Worm (Caenorhabditis elegans): ENCODE measurements around the gene clec-124.
"Not testable (repeated sequence)": the region's sequence is repeated elsewhere in the genome, so short reads cannot be mapped to it uniquely, and the experiment has no call there.

Gene clec-124

DNA sequence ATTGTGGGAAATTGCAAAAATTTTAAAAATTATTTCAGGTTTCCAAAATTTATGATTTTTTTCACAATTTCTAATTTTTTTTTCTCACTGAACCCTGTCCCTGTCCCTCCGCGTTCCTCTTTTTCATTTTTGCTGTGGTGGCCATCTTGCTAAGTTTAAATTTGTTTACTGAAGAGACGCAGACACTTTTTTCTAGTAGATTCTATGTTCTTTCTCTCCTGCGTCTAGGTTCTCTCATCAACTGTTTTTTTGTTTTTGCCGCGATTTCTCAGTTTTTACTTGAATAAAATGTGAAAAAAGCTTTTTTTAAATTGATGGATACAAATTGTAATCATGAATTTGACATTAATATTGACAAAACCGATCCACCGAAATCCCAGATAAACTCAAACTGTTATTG, 40.3 kb upstream of the clec-124 start, which contains the start of gene ZC239.6:
ZC239.6 (plus strand) TSS at position 381 of the 400 bp plus-strand sequence.
- TF ChIP-seq mdt-29 (GFP tag; IDR thresholded peaks at IDR 0.05) (no peak), daf-16 (GFP tag; optimal IDR thresholded peaks at IDR 0.05) (peak in 1 of 2 experiments; percentile 68), daf-16 (tag; optimal IDR thresholded peaks at IDR 0.05) (no peak), hlh-30 (tag; optimal IDR thresholded peaks at IDR 0.05; ENCODE audit: insufficient read depth) (peak; percentile 9), pha-4 (GFP tag; IDR thresholded peaks at IDR 0.05) (no peak), pha-4 (tag; optimal IDR thresholded peaks at IDR 0.05) (peak; percentile 22), lim-7 (GFP tag; IDR thresholded peaks at IDR 0.05) (no peak), hmg-1.1 (GFP tag; IDR thresholded peaks at IDR 0.05) (0 out of 2 replicates have a peak, but pooled peaks have one; percentile 22), rbr-2 (tag; optimal IDR thresholded peaks at IDR 0.05) (peak; percentile 32), hlh-11 (tag; optimal IDR thresholded peaks at IDR 0.05) (peak; percentile 35)

DNA sequence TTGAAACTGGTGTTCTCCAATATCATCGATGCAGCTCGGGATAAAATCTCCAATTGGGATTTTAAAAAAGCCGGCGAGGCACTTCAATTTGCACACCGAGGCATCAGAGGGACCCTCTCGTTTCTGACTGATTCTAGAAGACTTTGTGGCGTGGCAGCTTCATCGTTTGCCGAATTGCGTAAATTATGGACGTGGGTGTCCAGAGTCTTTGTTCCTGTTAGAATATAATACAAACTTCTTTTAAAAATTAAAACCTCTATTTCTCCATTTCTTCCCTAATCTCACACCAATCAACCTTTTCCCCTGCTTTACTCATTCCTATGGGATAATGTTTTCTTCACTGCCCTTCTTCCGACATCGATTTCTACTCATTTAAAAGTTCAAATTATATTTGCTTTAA, 39.1 kb upstream of the clec-124 start, which contains the start of gene ZC239.5:
ZC239.5 (plus strand) TSS at position 301 of the 400 bp plus-strand sequence.
- TF ChIP-seq zag-1 (tag; optimal IDR thresholded peaks at IDR 0.05) = no peak
- TF ChIP-seq nhr-76 (tag; optimal IDR thresholded peaks at IDR 0.05) = no peak
- TF ChIP-seq D1046.2 (GFP tag; IDR thresholded peaks at IDR 0.05) = 0 out of 2 replicates have a peak, but pooled peaks have one; percentile 12
- no peak for TF ChIP-seq dpl-1 (GFP tag; optimal IDR thresholded peaks at IDR 0.05)
- TF ChIP-seq mep-1 (tag; optimal IDR thresholded peaks at IDR 0.05) = no peak
- peak in 1 of 2 experiments; percentile 56 for TF ChIP-seq unc-62 (GFP tag; optimal IDR thresholded peaks at IDR 0.05 in 1 of 2)
- TF ChIP-seq unc-62 (tag; optimal IDR thresholded peaks at IDR 0.05) = no peak

DNA sequence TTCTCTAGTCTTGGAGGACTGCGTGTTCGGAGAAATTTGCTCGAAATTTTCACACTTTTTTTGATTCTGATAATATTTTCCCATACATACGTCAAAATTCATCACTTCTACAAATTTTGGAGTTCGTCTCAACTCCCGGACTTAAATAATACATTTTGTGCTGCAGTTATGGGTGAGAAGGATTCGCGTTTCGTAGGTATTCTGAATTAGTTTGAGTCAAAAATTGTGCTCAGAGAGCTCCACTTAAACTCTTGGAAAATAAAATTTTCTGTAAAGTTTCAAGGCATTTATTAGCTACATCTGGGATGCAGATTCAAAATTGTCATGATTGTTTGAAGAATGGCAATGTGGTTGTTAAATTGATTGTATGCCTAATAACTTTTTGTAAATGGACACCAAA, 35.6 kb upstream of the clec-124 start, which contains the start of gene ZC239.4:
ZC239.4 (plus strand) TSS at position 301 of the 400 bp plus-strand sequence.
- no peak for TF ChIP-seq lin-39 (tag; optimal IDR thresholded peaks at IDR 0.05)
- TF ChIP-seq lin-29 (GFP tag; IDR thresholded peaks at IDR 0.05) = no peak
- no peak for TF ChIP-seq gei-8 (GFP tag; optimal IDR thresholded peaks at IDR 0.05)
- no peak for TF ChIP-seq dmd-9 (GFP tag; IDR thresholded peaks at IDR 0.05)
- TF ChIP-seq ceh-44 (GFP tag; IDR thresholded peaks at IDR 0.05) = no peak
- no peak for TF ChIP-seq egl-43 (GFP tag; IDR thresholded peaks at IDR 0.05)
- TF ChIP-seq dpl-1 (GFP tag; optimal IDR thresholded peaks at IDR 0.05) = no peak
- no peak for TF ChIP-seq ces-1 (GFP tag; optimal IDR thresholded peaks at IDR 0.05)
- no peak for TF ChIP-seq aly-2 (tag; optimal IDR thresholded peaks at IDR 0.05)
- TF ChIP-seq sdz-12 (GFP tag; optimal IDR thresholded peaks at IDR 0.05) = no peak
- TF ChIP-seq tag-97 (GFP tag; IDR thresholded peaks at IDR 0.05) = no peak
- TF ChIP-seq T20F7.1 (GFP tag; optimal IDR thresholded peaks at IDR 0.05) = no peak
- no peak for TF ChIP-seq egl-27 (tag; optimal IDR thresholded peaks at IDR 0.05)
- no peak for TF ChIP-seq Y5F2A.4 (GFP tag; optimal IDR thresholded peaks at IDR 0.05)
- no peak for TF ChIP-seq attf-4 (tag; optimal IDR thresholded peaks at IDR 0.05)
- TF ChIP-seq ceh-20 (GFP tag; IDR thresholded peaks at IDR 0.05) = no peak
- TF ChIP-seq aha-1 (tag) = no peak
- TF ChIP-seq dmd-8 (GFP tag; IDR thresholded peaks at IDR 0.05) = no peak
- TF ChIP-seq lin-13 (GFP tag; optimal IDR thresholded peaks at IDR 0.05) = no peak
- TF ChIP-seq ZK337.2 (GFP tag; IDR thresholded peaks at IDR 0.05) = no peak

DNA sequence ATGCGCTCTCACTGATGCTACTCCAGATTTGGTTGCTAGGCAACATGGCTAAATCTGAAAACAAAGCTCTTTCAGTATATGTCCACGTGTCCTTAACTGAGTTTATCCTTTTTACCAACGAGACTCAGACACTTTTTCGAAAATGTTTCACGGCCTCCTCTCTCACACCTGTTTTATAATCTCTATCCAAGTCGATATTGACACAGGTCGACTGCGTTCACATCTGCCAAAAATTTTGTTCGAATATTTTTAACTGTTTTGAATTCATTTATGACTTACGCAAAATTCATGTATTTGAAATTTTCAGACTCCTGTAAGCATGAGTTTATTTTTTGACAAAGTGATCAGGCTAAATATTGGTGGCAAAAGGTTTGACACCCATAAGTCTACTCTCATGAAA, 33.7 kb upstream of the clec-124 start, which contains the start of gene ZC239.3:
ZC239.3 (plus strand) TSS at position 301 of the 400 bp plus-strand sequence.
- not testable (repeated sequence) for TF ChIP-seq nhr-11 (tag; optimal IDR thresholded peaks at IDR 0.05); mxl-2 (GFP tag; conservative IDR thresholded peaks at IDR 0.05); saeg-2 (GFP tag; IDR thresholded peaks at IDR 0.05)

Data from whole organism, L4 larva.